Worm (Caenorhabditis elegans) whole organism, late embryonic: ENCODE measurements around the gene F28C6.9.
A peak's percentile ranks its signal among the peaks of the same experiment; 100 is the strongest.

Experiments used
- C08G9.2 ChIP-seq: sonication (generic microtip); optimal IDR thresholded peaks from 2 replicates; lab custom pipeline; 2016; ENCODE audit warnings: mild to moderate bottlenecking, missing genetic modification characterization, moderate library complexity, missing compliant biosample characterization
- C38D4.7 ChIP-seq: fragments of 200-800 bp; sonication (Bioruptor generic); optimal IDR thresholded peaks from 2 replicates; lab custom pipeline; 2018; ENCODE audit warnings: mild to moderate bottlenecking, missing genetic modification characterization, moderate library complexity, missing compliant biosample characterization
- F13H6.1 ChIP-seq: sonication (generic microtip); optimal IDR thresholded peaks from 2 replicates; lab custom pipeline; 2016; ENCODE audit warnings: missing genetic modification characterization, missing compliant biosample characterization
- K09A11.1 ChIP-seq: sonication (generic microtip); optimal IDR thresholded peaks from 2 replicates; lab custom pipeline; 2017; ENCODE audit warnings: antibody characterized with exemption, mild to moderate bottlenecking, missing genetic modification characterization, missing compliant biosample characterization; ENCODE audit not compliant: insufficient read depth
- T23F11.4 ChIP-seq: fragments of 200-800 bp; sonication (Bioruptor generic); optimal IDR thresholded peaks from 2 replicates; lab custom pipeline; 2018; ENCODE audit warnings: mild to moderate bottlenecking, missing genetic modification characterization, missing compliant biosample characterization
- Y22D7AL.16 ChIP-seq: sonication (generic microtip); optimal IDR thresholded peaks from 2 replicates; lab custom pipeline; 2016; ENCODE audit warnings: missing genetic modification characterization, missing compliant biosample characterization
- ceh-19 ChIP-seq: fragments of 200-800 bp; sonication (Bioruptor generic); optimal IDR thresholded peaks from 2 replicates; lab custom pipeline; 2018; ENCODE audit warnings: mild to moderate bottlenecking, missing genetic modification characterization, missing compliant biosample characterization
- ceh-22 ChIP-seq: sonication (generic microtip); optimal IDR thresholded peaks from 2 replicates; lab custom pipeline; 2017; ENCODE audit warnings: missing biosample characterization, missing genetic modification characterization
- ceh-24 ChIP-seq: sonication (generic microtip); optimal IDR thresholded peaks from 2 replicates; lab custom pipeline; 2016; ENCODE audit warnings: mild to moderate bottlenecking, missing genetic modification characterization, missing compliant biosample characterization
- ceh-30 ChIP-seq: fragments of 150-350 bp; optimal IDR thresholded peaks from 2 replicates; lab custom pipeline; 2014; ENCODE audit warnings: missing biosample characterization, missing genetic modification characterization
- ceh-34 ChIP-seq: sonication (generic microtip); optimal IDR thresholded peaks from 2 replicates; lab custom pipeline; 2016; ENCODE audit warnings: mild to moderate bottlenecking, missing genetic modification characterization, missing compliant biosample characterization
- ceh-6 ChIP-seq: fragments of 200-800 bp; sonication (Bioruptor generic); optimal IDR thresholded peaks from 2 replicates; lab custom pipeline; 2018; ENCODE audit warnings: mild to moderate bottlenecking, missing genetic modification characterization, missing compliant biosample characterization
- che-1 ChIP-seq: sonication (generic microtip); optimal IDR thresholded peaks from 2 replicates; lab custom pipeline; 2016; ENCODE audit warnings: mild to moderate bottlenecking, missing genetic modification characterization, missing compliant biosample characterization
- elt-2 ChIP-seq: sonication (generic microtip); optimal IDR thresholded peaks from 2 replicates; lab custom pipeline; 2016; ENCODE audit warnings: missing genetic modification reagents, missing genetic modification characterization, missing compliant biosample characterization
- elt-4 ChIP-seq: sonication (generic microtip); optimal IDR thresholded peaks from 2 replicates; lab custom pipeline; 2016; ENCODE audit warnings: missing genetic modification characterization, missing compliant biosample characterization
- ets-4 ChIP-seq: sonication (generic microtip); optimal IDR thresholded peaks from 2 replicates; lab custom pipeline; 2016; ENCODE audit warnings: missing genetic modification characterization, missing compliant biosample characterization
- eyg-1 ChIP-seq: sonication (generic microtip); optimal IDR thresholded peaks from 2 replicates; lab custom pipeline; 2016; ENCODE audit warnings: missing genotype, missing genetic modification characterization, missing compliant biosample characterization
- fax-1 ChIP-seq: sonication (generic microtip); optimal IDR thresholded peaks from 2 replicates; lab custom pipeline; 2016; ENCODE audit warnings: missing genotype, missing genetic modification characterization, missing compliant biosample characterization
- fkh-6 ChIP-seq: sonication (generic microtip); optimal IDR thresholded peaks from 2 replicates; lab custom pipeline; 2016; ENCODE audit warnings: missing genetic modification characterization, missing compliant biosample characterization
- gmeb-2 ChIP-seq: sonication (generic microtip); optimal IDR thresholded peaks from 2 replicates; lab custom pipeline; 2016; ENCODE audit warnings: missing genetic modification characterization, inconsistent platforms, missing compliant biosample characterization
- hlh-13 ChIP-seq: fragments of 200-800 bp; sonication (Bioruptor generic); optimal IDR thresholded peaks from 2 replicates; lab custom pipeline; 2018; ENCODE audit warnings: mild to moderate bottlenecking, missing genetic modification characterization, missing compliant biosample characterization
- hlh-15 ChIP-seq: sonication (generic microtip); optimal IDR thresholded peaks from 2 replicates; lab custom pipeline; 2016; ENCODE audit warnings: missing genetic modification characterization, missing compliant biosample characterization
- hlh-30 ChIP-seq: sonication (generic microtip); optimal IDR thresholded peaks from 2 replicates; lab custom pipeline; 2017; ENCODE audit warnings: antibody characterized with exemption, missing genetic modification characterization, missing compliant biosample characterization; ENCODE audit not compliant: insufficient read depth
- hlh-6 ChIP-seq: sonication (generic microtip); optimal IDR thresholded peaks from 2 replicates; lab custom pipeline; 2016; ENCODE audit warnings: missing genotype, missing genetic modification characterization, missing compliant biosample characterization
- hlh-8 ChIP-seq: sonication (generic microtip); optimal IDR thresholded peaks from 2 replicates; lab custom pipeline; 2016; ENCODE audit warnings: missing genotype, missing genetic modification characterization, missing compliant biosample characterization
- lim-6 ChIP-seq: sonication (generic microtip); optimal IDR thresholded peaks from 2 replicates; lab custom pipeline; 2016; ENCODE audit warnings: missing genetic modification characterization, missing compliant biosample characterization
- lin-11 ChIP-seq: fragments of 200-800 bp; sonication (Bioruptor generic); optimal IDR thresholded peaks from 2 replicates; lab custom pipeline; 2018; ENCODE audit warnings: mild to moderate bottlenecking, missing genetic modification characterization, missing compliant biosample characterization
- madf-2 ChIP-seq: sonication (generic microtip); optimal IDR thresholded peaks from 2 replicates; lab custom pipeline; 2017; ENCODE audit warnings: missing genetic modification characterization, missing compliant biosample characterization
- nhr-11 ChIP-seq: fragments of 150-350 bp; optimal IDR thresholded peaks from 2 replicates; lab custom pipeline; 2014; ENCODE audit warnings: missing biosample characterization, missing genetic modification characterization
- nhr-232 ChIP-seq: sonication (generic microtip); optimal IDR thresholded peaks from 2 replicates; lab custom pipeline; 2016; ENCODE audit warnings: missing genetic modification characterization, missing compliant biosample characterization
- npax-4 ChIP-seq: sonication (generic microtip); optimal IDR thresholded peaks from 2 replicates; lab custom pipeline; 2016; ENCODE audit warnings: missing genetic modification characterization, missing compliant biosample characterization
- odd-2 ChIP-seq: sonication (generic microtip); optimal IDR thresholded peaks from 2 replicates; lab custom pipeline; 2017; ENCODE audit warnings: antibody characterized with exemption, mild to moderate bottlenecking, missing genetic modification characterization, missing compliant biosample characterization
- pag-3 ChIP-seq: sonication (generic microtip); optimal IDR thresholded peaks from 2 replicates; lab custom pipeline; 2016; ENCODE audit warnings: missing compliant biosample characterization, missing genetic modification characterization, borderline replicate concordance
- pha-2 ChIP-seq: sonication (generic microtip); optimal IDR thresholded peaks from 2 replicates; lab custom pipeline; 2017; ENCODE audit warnings: mild to moderate bottlenecking, missing genetic modification characterization, missing compliant biosample characterization
- pha-4 ChIP-seq: fragments of 150-350 bp; optimal IDR thresholded peaks from 2 replicates; lab custom pipeline; 2018; ENCODE audit warnings: missing biosample characterization, missing genetic modification reagents, missing genetic modification characterization
- pqm-1 ChIP-seq: sonication (generic microtip); optimal IDR thresholded peaks from 2 replicates; lab custom pipeline; 2016; ENCODE audit warnings: missing genetic modification characterization, missing compliant biosample characterization
- rnt-1 ChIP-seq: sonication (generic microtip); optimal IDR thresholded peaks from 2 replicates; lab custom pipeline; 2016; ENCODE audit warnings: missing genetic modification characterization, missing compliant biosample characterization
- sdc-2 ChIP-seq: sonication (generic microtip); optimal IDR thresholded peaks from 2 replicates; lab custom pipeline; 2016; ENCODE audit warnings: missing genotype, missing genetic modification characterization, missing compliant biosample characterization
- sox-2 ChIP-seq: fragments of 200-800 bp; sonication (Bioruptor generic); IDR thresholded peaks from 2 replicates; pipeline ENCODE4 v1.3.6; 2022; ENCODE audit warnings: missing genetic modification reagents, missing genetic modification characterization, missing compliant biosample characterization
- tbx-2 ChIP-seq: sonication (generic microtip); optimal IDR thresholded peaks from 2 replicates; lab custom pipeline; 2016; ENCODE audit warnings: missing genetic modification characterization, missing compliant biosample characterization
- tbx-7 ChIP-seq: sonication (generic microtip); optimal IDR thresholded peaks from 2 replicates; lab custom pipeline; 2016; ENCODE audit warnings: missing genotype, missing genetic modification characterization, missing compliant biosample characterization
- ttx-3 ChIP-seq: sonication (generic microtip); optimal IDR thresholded peaks from 2 replicates; lab custom pipeline; 2016; ENCODE audit warnings: missing genetic modification reagents, missing genetic modification characterization, missing compliant biosample characterization
- unc-42 ChIP-seq: sonication (generic microtip); optimal IDR thresholded peaks from 2 replicates; lab custom pipeline; 2016; ENCODE audit warnings: missing genotype, missing genetic modification characterization, missing compliant biosample characterization
- unc-55 ChIP-seq: sonication (generic microtip); optimal IDR thresholded peaks from 2 replicates; lab custom pipeline; 2017; ENCODE audit warnings: missing biosample characterization, missing genetic modification reagents, missing genetic modification characterization
- ztf-16 ChIP-seq: sonication (generic microtip); optimal IDR thresholded peaks from 2 replicates; lab custom pipeline; 2017; ENCODE audit warnings: missing genetic modification characterization, missing compliant biosample characterization

Gene F28C6.9

DNA sequence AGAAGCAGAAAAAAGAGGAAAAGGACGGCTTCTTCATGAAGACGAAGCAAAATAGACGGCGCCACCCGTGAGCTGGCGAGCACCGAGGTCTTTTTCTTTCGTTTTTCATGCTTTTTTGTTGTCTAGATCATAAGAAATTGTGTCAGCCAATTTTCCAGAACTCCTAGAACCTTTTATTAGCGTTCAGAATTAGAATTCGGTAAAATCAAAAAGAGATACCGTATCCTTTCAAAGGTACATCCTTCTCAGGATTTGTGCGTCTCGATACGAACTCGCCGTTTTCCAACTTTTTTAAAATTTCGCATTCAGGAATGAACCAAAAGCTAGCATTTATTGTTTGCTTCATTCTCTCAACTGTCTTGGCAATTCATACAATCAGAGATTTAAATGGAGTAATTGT is 36.9 kb downstream of the F28C6.9 start, which contains the start of gene F54C9.7:
Gene F54C9.7 (plus strand): TSS at position 301 of the 400 bp plus-strand sequence.
- no peak for TF ChIP-seq rnt-1
- TF ChIP-seq unc-42 (tag; lab: Kevin White, UChicago) = no peak
- no peak for TF ChIP-seq ceh-6 (GFP tag; lab: Kevin White, UChicago)
- no peak for TF ChIP-seq ztf-16 (tag; lab: Kevin White, UChicago)
- TF ChIP-seq ceh-30 (tag; lab: Kevin White, UChicago) = no peak
- TF ChIP-seq hlh-30 (tag; lab: Kevin White, UChicago) = no peak
- TF ChIP-seq hlh-13 (GFP tag; lab: Kevin White, UChicago) = no peak
- no peak for TF ChIP-seq fkh-6 (tag; lab: Kevin White, UChicago)
- TF ChIP-seq ceh-19 = no peak
- TF ChIP-seq pag-3 (tag; lab: Kevin White, UChicago) = no peak
- TF ChIP-seq fax-1 = no peak
- TF ChIP-seq tbx-7 = no peak
- no peak for TF ChIP-seq sox-2 (GFP tag; lab: Robert Waterston, UW)
- TF ChIP-seq pqm-1 = no peak
- no peak for TF ChIP-seq Y22D7AL.16 (tag; lab: Kevin White, UChicago)
- no peak for TF ChIP-seq lim-6 (tag; lab: Kevin White, UChicago)
- TF ChIP-seq hlh-15 (tag; lab: Kevin White, UChicago) = no peak
- TF ChIP-seq che-1 = no peak
- TF ChIP-seq nhr-232 (tag; lab: Kevin White, UChicago) = no peak

DNA sequence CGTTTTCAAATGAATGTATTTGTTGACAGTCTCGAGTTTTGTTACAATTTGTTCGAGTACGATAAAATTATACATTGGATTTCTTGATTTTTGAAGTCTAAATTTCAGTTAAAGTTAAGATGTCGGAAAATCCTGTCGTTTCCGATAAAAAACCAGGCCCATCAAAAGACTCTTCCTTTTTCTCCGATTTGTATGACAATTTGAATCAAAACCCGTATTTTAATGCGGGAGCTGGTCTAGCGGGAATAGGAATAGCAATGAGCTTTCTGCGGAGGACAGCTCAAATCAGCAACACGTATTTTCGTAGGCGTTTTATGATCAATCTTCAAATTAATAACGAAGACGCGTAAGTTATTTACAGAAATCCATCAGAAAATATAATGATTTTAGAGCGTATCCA is 39.0 kb downstream of the F28C6.9 start, which contains the start of gene bcs-1:
Gene bcs-1 (plus strand): TSS at position 109 of the 400 bp plus-strand sequence.
- TF ChIP-seq C38D4.7 (GFP tag; lab: Kevin White, UChicago) (no peak), odd-2 (tag; lab: Kevin White, UChicago) (no peak), ets-4 (tag; lab: Kevin White, UChicago) (no peak), hlh-15 (tag; lab: Kevin White, UChicago) (no peak), lin-11 (no peak), fkh-6 (tag; lab: Kevin White, UChicago) (no peak), pha-4 (tag; lab: Kevin White, UChicago) (no peak), T23F11.4 (GFP tag; lab: Kevin White, UChicago) (no peak), K09A11.1 (tag; lab: Kevin White, UChicago) (no peak), unc-55 (GFP tag; lab: Kevin White, UChicago) (no peak), ceh-30 (tag; lab: Kevin White, UChicago) (no peak)

DNA sequence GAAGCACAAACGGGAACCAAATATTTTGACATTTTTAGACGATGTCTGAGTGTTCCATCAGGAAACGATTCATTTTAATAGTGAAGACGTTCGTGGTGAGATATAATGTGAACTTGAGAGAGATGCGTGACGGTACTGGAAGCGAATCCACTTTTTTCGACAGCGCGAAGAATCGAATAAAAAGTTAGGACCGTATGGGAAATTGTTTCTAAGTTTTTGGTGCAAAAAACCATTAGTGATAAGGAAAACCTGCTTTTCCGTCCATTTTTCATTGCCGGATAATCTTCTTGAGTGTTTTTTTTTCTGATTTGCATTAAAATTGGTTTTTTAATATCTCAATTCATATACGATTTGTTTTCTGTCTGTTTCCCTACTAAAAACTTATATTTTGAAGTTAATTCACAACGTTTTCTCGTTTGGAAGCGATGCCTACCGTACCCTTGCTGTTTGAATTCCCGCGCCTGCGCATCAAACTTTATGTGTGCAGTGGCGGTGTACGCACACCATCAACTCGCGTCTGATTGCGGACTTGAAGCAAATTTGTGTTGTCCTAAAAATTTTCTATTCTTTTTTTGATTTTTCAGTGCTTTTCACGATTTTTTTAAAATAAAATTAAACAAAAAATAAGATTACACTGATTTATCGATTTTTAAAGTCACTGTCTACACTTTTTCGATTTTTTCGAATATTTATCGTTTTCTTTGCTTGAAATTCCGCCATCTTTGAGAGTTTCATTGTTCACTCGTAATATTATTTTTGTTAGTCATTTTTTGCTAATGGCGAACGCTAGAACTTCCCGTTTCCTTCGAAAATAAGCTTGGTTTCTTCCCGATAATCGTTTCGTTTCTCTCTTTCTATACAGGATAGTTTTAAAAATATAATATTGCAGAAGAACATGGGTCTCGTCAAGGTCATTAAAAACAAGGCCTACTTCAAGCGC is 40.7 kb downstream of the F28C6.9 start, which contains the start of the genes col-38 and rpl-5:
Gene col-38 (minus strand): TSS at position 51 of the 940 bp plus-strand sequence.
Gene rpl-5 (plus strand): TSS at position 890 of the 940 bp plus-strand sequence.
- TF ChIP-seq elt-2 (peak; percentile 64), hlh-8 (tag; lab: Kevin White, UChicago) (no peak), che-1 (peak; percentile 27), F13H6.1 (tag; lab: Kevin White, UChicago) (peak; percentile 7), C08G9.2 (tag; lab: Kevin White, UChicago) (peak; percentile 48), rnt-1 (peak; percentile 71), ceh-19 (no peak), ztf-16 (tag; lab: Kevin White, UChicago) (no peak), gmeb-2 (tag; lab: Kevin White, UChicago) (no peak), madf-2 (tag; lab: Kevin White, UChicago) (peak; percentile 29), ceh-34 (tag; lab: Kevin White, UChicago) (peak; percentile 66), K09A11.1 (tag; lab: Kevin White, UChicago) (no peak), pag-3 (tag; lab: Kevin White, UChicago) (no peak), unc-55 (GFP tag; lab: Kevin White, UChicago) (peak; percentile 56), lin-11 (no peak), eyg-1 (no peak), unc-42 (tag; lab: Kevin White, UChicago) (peak; percentile 67), nhr-11 (tag; lab: Kevin White, UChicago) (no peak), ceh-6 (GFP tag; lab: Kevin White, UChicago) (no peak), elt-4 (tag; lab: Kevin White, UChicago) (no peak), sdc-2 (no peak), tbx-2 (tag; lab: Kevin White, UChicago) (peak; percentile 65), ceh-24 (tag; lab: Kevin White, UChicago) (no peak), npax-4 (no peak), ttx-3 (peak; percentile 29), hlh-6 (tag; lab: Kevin White, UChicago) (no peak), ceh-22 (tag; lab: Kevin White, UChicago) (no peak), pha-2 (tag; lab: Kevin White, UChicago) (no peak), hlh-30 (tag; lab: Kevin White, UChicago) (peak; percentile 65), hlh-15 (tag; lab: Kevin White, UChicago) (no peak)
